Worm (Caenorhabditis elegans) whole organism, L4/young adult: ENCODE results near the gene srx-45.

Experiments used
- dao-5 ChIP-seq: sonication (generic microtip); optimal IDR thresholded peaks from 2 replicates; lab custom pipeline; 2016; ENCODE audit warnings: missing genotype, missing genetic modification characterization, moderate library complexity, missing compliant biosample characterization
- him-1 ChIP-seq: sonication (generic microtip); optimal IDR thresholded peaks from 2 replicates; lab custom pipeline; 2016; ENCODE audit warnings: missing genotype, missing genetic modification reagents, missing genetic modification characterization, missing compliant biosample characterization

- no peak for TF ChIP-seq him-1
- no peak for TF ChIP-seq dao-5
Observed at ce11 chrIII:9299919-9300318, 6.6 kb downstream of the srx-45 start, which contains the start of gene K01B6.3.
